Worm (Caenorhabditis elegans) whole organism, L3 larva: ENCODE data around the gene F36G9.13.

Source experiments
- R02D3.7 ChIP-seq: fragments of 150-350 bp; optimal IDR thresholded peaks from 2 replicates; lab custom pipeline; 2014; ENCODE audit warnings: missing biosample characterization, missing genetic modification characterization
- ZK546.5 ChIP-seq: sonication (generic microtip); optimal IDR thresholded peaks from 2 replicates; lab custom pipeline; 2017; ENCODE audit warnings: missing biosample characterization, missing genetic modification characterization
- aly-2 ChIP-seq: fragments of 150-350 bp; optimal IDR thresholded peaks from 2 replicates; lab custom pipeline; 2014; ENCODE audit warnings: missing biosample characterization, missing genetic modification characterization
- ama-1 ChIP-seq: fragments of 150-350 bp; optimal IDR thresholded peaks from 2 replicates; lab custom pipeline; 2018
- ceh-16 ChIP-seq: sonication (generic microtip); optimal IDR thresholded peaks from 2 replicates; lab custom pipeline; 2017; ENCODE audit warnings: missing biosample characterization, missing genetic modification characterization
- ceh-28 ChIP-seq: fragments of 150-350 bp; optimal IDR thresholded peaks from 2 replicates; lab custom pipeline; 2014; ENCODE audit warnings: missing biosample characterization, missing genetic modification reagents, missing genetic modification characterization
- ceh-82 ChIP-seq: fragments of 150-350 bp; optimal IDR thresholded peaks from 2 replicates; lab custom pipeline; 2014; ENCODE audit warnings: missing biosample characterization, missing genetic modification characterization
- ceh-9 ChIP-seq: sonication (generic microtip); optimal IDR thresholded peaks from 2 replicates; lab custom pipeline; 2018; ENCODE audit warnings: missing biosample characterization, missing genetic modification characterization
- daf-12 ChIP-seq: fragments of 150-350 bp; optimal IDR thresholded peaks from 2 replicates; lab custom pipeline; 2014; ENCODE audit warnings: missing biosample characterization, missing genetic modification reagents, missing genetic modification characterization
- egl-5 ChIP-seq: fragments of 150-350 bp; optimal IDR thresholded peaks from 2 replicates; lab custom pipeline; 2017; ENCODE audit warnings: missing biosample characterization, missing genetic modification reagents, missing genetic modification characterization, inconsistent platforms
- elt-1 ChIP-seq: fragments of 150-350 bp; optimal IDR thresholded peaks from 2 replicates; lab custom pipeline; 2014; ENCODE audit warnings: missing biosample characterization, missing genetic modification characterization
- elt-3 ChIP-seq, 3 experiments: fragments of 150-350 bp in 1 of 3; sonication (generic microtip) in 2 of 3; optimal IDR thresholded peaks; 2 replicates in 2 of 3; 4 replicates in 1 of 3; lab custom pipeline; 2014 to 2017; ENCODE audit warnings: missing biosample characterization in 3 of 3, missing genetic modification characterization in 3 of 3
- fkh-10 ChIP-seq: sonication (generic microtip); optimal IDR thresholded peaks from 2 replicates; lab custom pipeline; 2017; ENCODE audit warnings: missing biosample characterization, missing genetic modification reagents, missing genetic modification characterization
- fkh-2 ChIP-seq: fragments of 150-350 bp; optimal IDR thresholded peaks from 2 replicates; lab custom pipeline; 2014; ENCODE audit warnings: missing biosample characterization, missing genetic modification reagents, missing genetic modification characterization
- fos-1 ChIP-seq: fragments of 150-350 bp; optimal IDR thresholded peaks from 2 replicates; lab custom pipeline; 2014; ENCODE audit warnings: missing biosample characterization, missing genetic modification characterization
- hmg-11 ChIP-seq: sonication (generic microtip); optimal IDR thresholded peaks from 2 replicates; lab custom pipeline; 2016; ENCODE audit warnings: missing genetic modification characterization, missing compliant biosample characterization
- jun-1 ChIP-seq: fragments of 150-350 bp; optimal IDR thresholded peaks from 2 replicates; lab custom pipeline; 2014; ENCODE audit warnings: missing biosample characterization, missing genetic modification reagents, missing genetic modification characterization
- lin-15B ChIP-seq: fragments of 150-350 bp; optimal IDR thresholded peaks from 2 replicates; lab custom pipeline; 2014; ENCODE audit warnings: missing biosample characterization, missing genetic modification characterization
- lin-39 ChIP-seq: fragments of 150-350 bp; optimal IDR thresholded peaks from 2 replicates; lab custom pipeline; 2018; ENCODE audit warnings: missing biosample characterization, missing genetic modification reagents, missing genetic modification characterization
- mdl-1 ChIP-seq: fragments of 150-350 bp; optimal IDR thresholded peaks from 2 replicates; lab custom pipeline; 2014; ENCODE audit warnings: missing biosample characterization, missing genetic modification characterization
- mml-1 ChIP-seq: fragments of 150-350 bp; sonication (generic microtip); optimal IDR thresholded peaks from 3 replicates; lab custom pipeline; 2014; ENCODE audit warnings: missing biosample characterization, missing genetic modification characterization
- nhr-12 ChIP-seq: fragments of 150-350 bp; optimal IDR thresholded peaks from 2 replicates; lab custom pipeline; 2014; ENCODE audit warnings: missing biosample characterization, missing genetic modification characterization
- nhr-23 ChIP-seq: fragments of 150-350 bp; optimal IDR thresholded peaks from 2 replicates; lab custom pipeline; 2014; ENCODE audit warnings: missing biosample characterization, missing genetic modification reagents, missing genetic modification characterization
- nhr-237 ChIP-seq: fragments of 150-350 bp; optimal IDR thresholded peaks from 2 replicates; lab custom pipeline; 2014; ENCODE audit warnings: missing biosample characterization, missing genetic modification characterization
- nhr-25 ChIP-seq: sonication (generic microtip); optimal IDR thresholded peaks from 2 replicates; lab custom pipeline; 2017; ENCODE audit warnings: missing biosample characterization, missing genetic modification characterization
- nhr-28 ChIP-seq: fragments of 150-350 bp; optimal IDR thresholded peaks from 2 replicates; lab custom pipeline; 2014; ENCODE audit warnings: missing biosample characterization, missing genetic modification characterization
- nhr-43 ChIP-seq: sonication (generic microtip); optimal IDR thresholded peaks from 2 replicates; lab custom pipeline; 2016; ENCODE audit warnings: mild to moderate bottlenecking, missing genetic modification characterization, missing compliant biosample characterization; ENCODE audit not compliant: poor library complexity, severe bottlenecking
- nhr-67 ChIP-seq: fragments of 150-350 bp; optimal IDR thresholded peaks from 2 replicates; lab custom pipeline; 2014; ENCODE audit warnings: missing biosample characterization, missing genetic modification characterization
- nhr-77 ChIP-seq: fragments of 150-350 bp; optimal IDR thresholded peaks from 2 replicates; lab custom pipeline; 2014; ENCODE audit warnings: missing biosample characterization, missing genetic modification characterization
- pha-4 ChIP-seq: fragments of 150-350 bp; optimal IDR thresholded peaks from 2 replicates; lab custom pipeline; 2014; ENCODE audit warnings: missing biosample characterization, missing genetic modification reagents, missing genetic modification characterization
- pqm-1 ChIP-seq: fragments of 150-350 bp; optimal IDR thresholded peaks from 2 replicates; lab custom pipeline; 2017; ENCODE audit warnings: missing biosample characterization, missing genetic modification characterization, inconsistent platforms
- sea-2 ChIP-seq: fragments of 150-350 bp; sonication (generic microtip); optimal IDR thresholded peaks from 4 replicates; lab custom pipeline; 2014; ENCODE audit warnings: missing biosample characterization, missing genetic modification reagents, missing genetic modification characterization
- skn-1 ChIP-seq: fragments of 150-350 bp; optimal IDR thresholded peaks from 2 replicates; lab custom pipeline; 2014; ENCODE audit warnings: missing biosample characterization, missing genetic modification characterization
- snpc-4 ChIP-seq: fragments of 150-350 bp; optimal IDR thresholded peaks from 2 replicates; lab custom pipeline; 2014; ENCODE audit warnings: missing biosample characterization, missing genetic modification characterization
- tbx-2 ChIP-seq: sonication (generic microtip); optimal IDR thresholded peaks from 2 replicates; lab custom pipeline; 2016; ENCODE audit warnings: mild to moderate bottlenecking, missing genetic modification characterization, missing compliant biosample characterization
- unc-62 ChIP-seq: fragments of 150-350 bp; sonication (generic microtip); optimal IDR thresholded peaks from 4 replicates; lab custom pipeline; 2014; ENCODE audit warnings: missing biosample characterization, missing genetic modification reagents, missing genetic modification characterization
- zag-1 ChIP-seq: fragments of 150-350 bp; optimal IDR thresholded peaks from 2 replicates; lab custom pipeline; 2014; ENCODE audit warnings: missing biosample characterization, missing genetic modification characterization
- ztf-4 ChIP-seq: fragments of 150-350 bp; optimal IDR thresholded peaks from 2 replicates; lab custom pipeline; 2014; ENCODE audit warnings: missing biosample characterization, missing genetic modification characterization

The F36G9.13 gene

DNA sequence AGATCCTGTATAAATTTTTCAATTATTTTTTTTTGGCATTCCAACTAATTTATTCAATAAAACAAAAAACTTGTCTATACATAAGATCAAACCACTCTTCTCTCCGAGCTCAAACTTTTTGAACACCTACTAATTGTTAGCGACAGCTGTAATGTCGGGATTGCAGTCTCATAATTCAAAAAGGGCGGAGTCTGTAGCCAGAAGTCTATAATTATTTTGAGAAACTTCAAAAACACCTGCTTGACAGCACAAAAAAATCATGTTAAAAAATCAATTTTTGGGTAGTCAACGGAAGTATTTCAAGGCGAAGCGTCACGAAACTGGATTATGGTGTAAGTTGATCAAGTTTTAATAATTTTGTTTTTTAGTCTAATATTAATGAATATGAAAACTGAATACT, 36.9 kb downstream of the F36G9.13 start, which contains the start of gene srx-44:
Gene srx-44 (plus strand): TSS at position 301 of the 400 bp plus-strand sequence.
- TF ChIP-seq ceh-28 (tag; lab: Kevin White, UChicago) (no peak), lin-15B (tag; lab: Kevin White, UChicago) (no peak), nhr-28 (tag; lab: Kevin White, UChicago) (no peak), nhr-43 (no peak), zag-1 (tag; lab: Kevin White, UChicago) (no peak), fkh-10 (GFP tag; lab: Kevin White, UChicago) (no peak), ceh-82 (tag; lab: Kevin White, UChicago) (no peak), aly-2 (tag; lab: Kevin White, UChicago) (no peak), nhr-67 (tag; lab: Kevin White, UChicago) (no peak), nhr-23 (tag; lab: Kevin White, UChicago) (no peak), pha-4 (no peak)

ce11 chrV:16022600-16022999, 39.5 kb downstream of the F36G9.13 start:
- TF ChIP-seq nhr-43 (peak; percentile 57), ceh-82 (tag; lab: Kevin White, UChicago) (no peak), skn-1 (no peak), pqm-1 (no peak), fkh-10 (GFP tag; lab: Kevin White, UChicago) (no peak), daf-12 (tag; lab: Kevin White, UChicago) (no peak), nhr-12 (tag; lab: Kevin White, UChicago) (no peak), nhr-77 (tag; lab: Kevin White, UChicago) (no peak), nhr-67 (tag; lab: Kevin White, UChicago) (no peak), fos-1 (no peak), tbx-2 (no peak), zag-1 (tag; lab: Kevin White, UChicago) (no peak), snpc-4 (no peak), nhr-25 (no peak), pha-4 (no peak), nhr-23 (tag; lab: Kevin White, UChicago) (peak; percentile 6), lin-39 (tag; lab: Kevin White, UChicago) (peak; percentile 0), unc-62 (GFP tag; lab: Kevin White, UChicago) (no peak), ceh-28 (tag; lab: Kevin White, UChicago) (no peak), lin-15B (tag; lab: Kevin White, UChicago) (no peak), elt-3 (tag; optimal IDR thresholded peaks at IDR 0.05; lab: Kevin White, UChicago) (no peak), aly-2 (tag; lab: Kevin White, UChicago) (no peak), ceh-16 (tag; lab: Kevin White, UChicago) (no peak)

DNA sequence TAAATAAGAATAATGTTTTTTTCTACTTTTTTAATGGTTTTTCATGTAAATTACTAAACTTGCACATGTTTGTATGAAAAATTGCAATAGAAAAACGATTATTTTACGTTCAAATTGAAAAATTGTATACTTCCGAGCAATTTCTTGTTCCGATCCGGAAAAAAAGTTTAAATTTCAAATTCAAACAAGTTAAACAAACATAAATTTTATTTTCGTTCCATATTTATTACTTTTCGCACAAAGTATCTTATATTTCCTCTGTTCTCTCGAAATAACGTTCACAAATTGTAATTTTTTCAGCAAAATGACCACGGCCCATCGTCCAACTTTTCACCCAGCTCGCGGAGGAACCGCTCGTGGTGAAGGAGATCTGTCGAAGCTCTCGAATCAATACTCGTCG, 40.0 kb downstream of the F36G9.13 start, which contains the start of gene cwc-15:
Gene cwc-15 (plus strand): TSS at position 301 of the 400 bp plus-strand sequence.
- no peak for TF ChIP-seq ZK546.5
- TF ChIP-seq egl-5 (tag; lab: Kevin White, UChicago) = no peak
- TF ChIP-seq hmg-11 = no peak
- TF ChIP-seq R02D3.7 (tag; lab: Kevin White, UChicago) = no peak
- no peak for TF ChIP-seq ceh-9 (tag; lab: Kevin White, UChicago)
- TF ChIP-seq skn-1 = no peak
- TF ChIP-seq pqm-1 = no peak
- no peak for TF ChIP-seq mml-1 (tag; lab: Kevin White, UChicago)
- no peak for TF ChIP-seq nhr-25
- TF ChIP-seq, all 47 proteins: peak for 0

- no peak for TF ChIP-seq sea-2
- TF ChIP-seq unc-62 (GFP tag; lab: Kevin White, UChicago) = no peak
- TF ChIP-seq pha-4 = no peak
- no peak for TF ChIP-seq elt-3 (tag; optimal IDR thresholded peaks at IDR 0.05; lab: Kevin White, UChicago)
- no peak for TF ChIP-seq nhr-43
- TF ChIP-seq tbx-2 = no peak
- TF ChIP-seq nhr-77 (tag; lab: Kevin White, UChicago) = no peak
- TF ChIP-seq jun-1 (tag; lab: Kevin White, UChicago) = no peak
- TF ChIP-seq nhr-28 (tag; lab: Kevin White, UChicago) = no peak
- no peak for TF ChIP-seq nhr-67 (tag; lab: Kevin White, UChicago)
- TF ChIP-seq mdl-1 (tag; lab: Kevin White, UChicago) = no peak
- no peak for TF ChIP-seq nhr-237 (tag; lab: Kevin White, UChicago)
- no peak for TF ChIP-seq ztf-4 (tag; lab: Kevin White, UChicago)
- TF ChIP-seq ama-1 (lab: Kevin White, UChicago) = no peak
- TF ChIP-seq lin-15B (tag; lab: Kevin White, UChicago) = no peak
- no peak for TF ChIP-seq ceh-28 (tag; lab: Kevin White, UChicago)
- no peak for TF ChIP-seq elt-1 (tag; lab: Kevin White, UChicago)
- TF ChIP-seq zag-1 (tag; lab: Kevin White, UChicago) = no peak
- TF ChIP-seq fkh-2 (tag; lab: Kevin White, UChicago) = no peak
- no peak for TF ChIP-seq lin-39 (tag; lab: Kevin White, UChicago)
These were observed 40.5 kb downstream of the F36G9.13 start for ce11 chrV:16023559-16023958.
